Worm (Caenorhabditis elegans): ENCODE results near the gene C25F6.1.

DNA sequence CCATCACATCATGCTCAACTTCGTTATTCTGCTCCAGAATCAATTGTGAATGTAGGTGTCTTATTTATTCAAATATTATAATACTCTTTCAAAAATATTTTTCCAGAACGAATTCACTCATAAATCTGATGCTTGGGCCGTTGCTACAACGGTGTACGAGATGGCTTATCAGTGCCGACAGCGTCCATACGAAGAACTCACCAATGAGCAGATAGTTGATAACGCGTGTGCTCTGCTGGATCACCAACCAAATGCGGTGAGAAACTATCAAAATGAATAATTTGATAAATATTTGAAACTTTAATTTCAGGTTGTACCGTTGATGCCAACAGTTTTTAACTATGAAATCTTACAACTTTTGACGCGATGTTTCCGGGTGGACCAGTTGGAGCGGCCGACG lies 20.7 kb upstream of the C25F6.1 start:
- TF ChIP-seq unc-130 (GFP tag; optimal IDR thresholded peaks at IDR 0.05), result no peak
- no peak for TF ChIP-seq lin-35 (GFP tag; optimal IDR thresholded peaks at IDR 0.05)
- TF ChIP-seq egl-44 (GFP tag; IDR thresholded peaks at IDR 0.05), result no peak
- no peak for TF ChIP-seq ztf-6 (GFP tag; IDR thresholded peaks at IDR 0.05)

Data from whole organism, young adult.